Fruit fly (Drosophila melanogaster) whole organism, embryonic: ENCODE measurements around the gene Dpy-30L1.
A peak's percentile ranks its signal among the peaks of the same experiment; 100 is the strongest.

ENCODE experiments used
- Adf1 ChIP-seq: fragments of 200-800 bp; sonication (Bioruptor generic); IDR thresholded peaks from 2 replicates; pipeline ENCODE4 v1.3.6; 2022; ENCODE audit warnings: missing biosample characterization, missing genetic modification characterization
- Bdp1 ChIP-seq: fragments of 200-800 bp; sonication (Bioruptor generic); optimal IDR thresholded peaks from 3 replicates; lab custom pipeline; 2016; ENCODE audit warnings: missing biosample characterization, missing genetic modification characterization
- CG10565 ChIP-seq: fragments of 200-800 bp; sonication (Bioruptor generic); optimal IDR thresholded peaks from 3 replicates; lab custom pipeline; 2016; ENCODE audit warnings: missing biosample characterization, mild to moderate bottlenecking, missing genetic modification characterization
- CG11085 ChIP-seq: fragments of 200-800 bp; sonication (Bioruptor generic); IDR thresholded peaks from 2 replicates; pipeline ENCODE4 v1.3.6; 2022; ENCODE audit warnings: missing biosample characterization, missing genetic modification characterization
- CG12219 ChIP-seq: fragments of 200-800 bp; sonication (Bioruptor generic); optimal IDR thresholded peaks from 3 replicates; lab custom pipeline; 2018; ENCODE audit warnings: missing biosample characterization, mild to moderate bottlenecking, missing genetic modification characterization
- CG14014 ChIP-seq: fragments of 200-800 bp; sonication (Bioruptor generic); IDR thresholded peaks from 2 replicates; pipeline ENCODE4 v1.3.6; 2022; ENCODE audit warnings: missing biosample characterization, missing genetic modification characterization
- CG15011 ChIP-seq: fragments of 200-800 bp; sonication (Bioruptor generic); optimal IDR thresholded peaks from 3 replicates; lab custom pipeline; 2018; ENCODE audit warnings: missing biosample characterization, mild to moderate bottlenecking, missing genetic modification characterization
- CG1603 ChIP-seq: fragments of 200-800 bp; sonication (Bioruptor generic); optimal IDR thresholded peaks from 2 replicates; lab custom pipeline; 2019; ENCODE audit warnings: missing biosample characterization, mild to moderate bottlenecking, missing genetic modification characterization, moderate library complexity
- CG18262 ChIP-seq: fragments of 200-800 bp; optimal IDR thresholded peaks from 3 replicates; lab custom pipeline; 2019; ENCODE audit warnings: missing biosample characterization, mild to moderate bottlenecking, missing genetic modification characterization, moderate library complexity
- CG6272 ChIP-seq: fragments of 200-800 bp; sonication (Bioruptor generic); IDR thresholded peaks from 2 replicates; pipeline ENCODE4 v1.3.6; 2022; ENCODE audit warnings: missing biosample characterization, missing genetic modification characterization
- CG7556 ChIP-seq: fragments of 200-800 bp; sonication (Bioruptor generic); optimal IDR thresholded peaks from 2 replicates; lab custom pipeline; 2017; ENCODE audit warnings: missing biosample characterization, mild to moderate bottlenecking, missing genetic modification characterization
- CG9609 ChIP-seq: fragments of 200-800 bp; sonication (Bioruptor generic); optimal IDR thresholded peaks from 3 replicates; lab custom pipeline; 2016; ENCODE audit warnings: missing biosample characterization, missing genetic modification characterization
- CG9876 ChIP-seq: fragments of 200-800 bp; sonication (Bioruptor generic); optimal IDR thresholded peaks from 2 replicates; lab custom pipeline; 2016; ENCODE audit warnings: missing biosample characterization, missing genetic modification characterization
- CTCF ChIP-seq: fragments of 200-800 bp; sonication (Bioruptor generic); optimal IDR thresholded peaks from 2 replicates; lab custom pipeline; 2017; ENCODE audit warnings: missing biosample characterization, mild to moderate bottlenecking, missing genetic modification characterization, moderate library complexity
- D19A ChIP-seq: fragments of 200-800 bp; optimal IDR thresholded peaks from 3 replicates; lab custom pipeline; 2019; ENCODE audit warnings: missing biosample characterization, mild to moderate bottlenecking, missing genetic modification characterization, moderate library complexity
- Dek ChIP-seq: fragments of 200-800 bp; sonication (Bioruptor generic); optimal IDR thresholded peaks from 3 replicates; lab custom pipeline; 2019; ENCODE audit warnings: missing biosample characterization, mild to moderate bottlenecking, missing genetic modification characterization, moderate library complexity
- Dip2 ChIP-seq: fragments of 200-800 bp; sonication (Bioruptor generic); IDR thresholded peaks from 2 replicates; pipeline ENCODE4 v1.3.6; 2022; ENCODE audit warnings: missing biosample characterization, missing genetic modification characterization
- Dll ChIP-seq: fragments of 200-800 bp; sonication (Bioruptor generic); IDR thresholded peaks from 4 replicates; pipeline ENCODE4 v1.3.6; 2022; ENCODE audit warnings: missing biosample characterization, missing genetic modification characterization; ENCODE audit not compliant: partially characterized antibody
- Drgx ChIP-seq: fragments of 200-800 bp; sonication (Bioruptor generic); IDR thresholded peaks from 2 replicates; pipeline ENCODE4 v1.3.6; 2022; ENCODE audit warnings: missing biosample characterization, missing genetic modification characterization
- Ets97D ChIP-seq: fragments of 200-800 bp; sonication (Bioruptor generic); optimal IDR thresholded peaks from 3 replicates; lab custom pipeline; 2016; ENCODE audit warnings: missing biosample characterization, missing genetic modification characterization
- Gsc ChIP-seq: fragments of 200-800 bp; sonication (Bioruptor generic); IDR thresholded peaks from 2 replicates; pipeline ENCODE4 v1.3.6; 2022; ENCODE audit warnings: missing biosample characterization, missing genetic modification characterization
- H15 ChIP-seq: fragments of 200-800 bp; sonication (Bioruptor generic); IDR thresholded peaks from 3 replicates; pipeline ENCODE4 v1.3.6; 2022; ENCODE audit warnings: missing biosample characterization, missing genetic modification characterization
- Jarid2 ChIP-seq: fragments of 200-800 bp; sonication (Bioruptor generic); optimal IDR thresholded peaks from 3 replicates; lab custom pipeline; 2017; ENCODE audit warnings: mild to moderate bottlenecking, missing biosample characterization, missing genetic modification reagents, missing genetic modification characterization
- NC2β ChIP-seq: fragments of 200-800 bp; sonication (Bioruptor generic); optimal IDR thresholded peaks from 2 replicates; lab custom pipeline; 2016; ENCODE audit warnings: missing biosample characterization, missing genetic modification characterization
- Rx ChIP-seq: fragments of 200-800 bp; sonication (Bioruptor generic); IDR thresholded peaks from 2 replicates; pipeline ENCODE4 v1.3.6; 2022; ENCODE audit warnings: missing biosample characterization, missing genetic modification characterization
- Side ChIP-seq: fragments of 200-800 bp; sonication (Bioruptor generic); optimal IDR thresholded peaks from 2 replicates; lab custom pipeline; 2016; ENCODE audit warnings: missing biosample characterization, missing genetic modification characterization
- Sin3A ChIP-seq: fragments of >200 bp; optimal IDR thresholded peaks from 2 replicates; lab custom pipeline; 2018
- Stat92E ChIP-seq, 3 experiments: fragments of >200 bp in 2 of 3; fragments of 200-800 bp in 1 of 3; sonication (Bioruptor generic) in 1 of 3; optimal IDR thresholded peaks; 2 replicates each; lab custom pipeline; 2017 to 2019; ENCODE audit warnings: missing biosample characterization in 3 of 3, missing genetic modification characterization in 3 of 3, mild to moderate bottlenecking in 1 of 3, moderate library complexity in 1 of 3
- ato ChIP-seq: fragments of 200-800 bp; sonication (Bioruptor generic); IDR thresholded peaks from 2 replicates; pipeline ENCODE4 v1.3.6; 2022; ENCODE audit warnings: missing biosample characterization, missing genetic modification characterization; ENCODE audit not compliant: partially characterized antibody
- br ChIP-seq: fragments of >200 bp; optimal IDR thresholded peaks from 2 replicates; lab custom pipeline; 2017
- btn ChIP-seq: fragments of 200-800 bp; sonication (Bioruptor generic); optimal IDR thresholded peaks from 2 replicates; lab custom pipeline; 2016; ENCODE audit warnings: missing biosample characterization, missing genetic modification characterization
- cas ChIP-seq: fragments of 200-800 bp; sonication (Bioruptor generic); IDR thresholded peaks from 2 replicates; pipeline ENCODE4 v1.3.6; 2022; ENCODE audit warnings: missing biosample characterization, missing genetic modification characterization
- caup ChIP-seq: fragments of 200-800 bp; sonication (Bioruptor generic); optimal IDR thresholded peaks from 3 replicates; lab custom pipeline; 2017; ENCODE audit warnings: missing biosample characterization, mild to moderate bottlenecking, missing genetic modification characterization, moderate library complexity; ENCODE audit not compliant: severe bottlenecking
- cg ChIP-seq: fragments of 200-800 bp; sonication (Bioruptor generic); optimal IDR thresholded peaks from 3 replicates; lab custom pipeline; 2019; ENCODE audit warnings: missing biosample characterization, mild to moderate bottlenecking, missing genetic modification characterization, moderate library complexity
- crol ChIP-seq: fragments of 200-800 bp; sonication (Bioruptor generic); IDR thresholded peaks from 2 replicates; pipeline ENCODE4 v1.3.6; 2022; ENCODE audit warnings: missing biosample characterization, missing genetic modification characterization
- fd102C ChIP-seq: fragments of 200-800 bp; sonication (Bioruptor generic); optimal IDR thresholded peaks from 2 replicates; lab custom pipeline; 2018; ENCODE audit warnings: missing biosample characterization, mild to moderate bottlenecking, missing genetic modification characterization, moderate library complexity
- fd96Cb ChIP-seq: fragments of 200-800 bp; sonication (Bioruptor generic); optimal IDR thresholded peaks from 2 replicates; lab custom pipeline; 2018; ENCODE audit warnings: missing biosample characterization, mild to moderate bottlenecking, missing genetic modification characterization, moderate library complexity
- hkb ChIP-seq, 2 experiments: fragments of 200-800 bp in 1 of 2; fragments of >200 bp in 1 of 2; sonication (Bioruptor generic) in 1 of 2; IDR thresholded peaks in 1 of 2; optimal IDR thresholded peaks in 1 of 2; 2 replicates each; pipeline versions ENCODE4 v1.3.6 to Lab custom; 2017 to 2022; ENCODE audit warnings: missing biosample characterization in 1 of 2, missing genetic modification characterization in 1 of 2
- kah ChIP-seq: fragments of 200-800 bp; sonication (Bioruptor generic); optimal IDR thresholded peaks from 2 replicates; lab custom pipeline; 2018; ENCODE audit warnings: missing biosample characterization, mild to moderate bottlenecking, missing genetic modification characterization
- kay ChIP-seq: fragments of 200-800 bp; sonication (Bioruptor generic); optimal IDR thresholded peaks from 2 replicates; lab custom pipeline; 2016; ENCODE audit warnings: missing biosample characterization, missing genetic modification characterization
- ken ChIP-seq: fragments of 200-800 bp; sonication (Bioruptor generic); IDR thresholded peaks from 3 replicates; pipeline ENCODE4 v1.3.6; 2022; ENCODE audit warnings: missing biosample characterization, missing genetic modification characterization
- klu ChIP-seq: fragments of 200-800 bp; sonication (Bioruptor generic); IDR thresholded peaks from 2 replicates; pipeline ENCODE4 v1.3.6; 2022; ENCODE audit warnings: missing biosample characterization, missing genetic modification characterization
- lov ChIP-seq, 2 experiments: fragments of 200-800 bp in 1 of 2; fragments of >200 bp in 1 of 2; sonication (Bioruptor generic) in 1 of 2; IDR thresholded peaks in 1 of 2; optimal IDR thresholded peaks in 1 of 2; 2 replicates in 1 of 2; 3 replicates in 1 of 2; pipeline versions ENCODE4 v1.3.6 to Lab custom; 2017 to 2022; ENCODE audit warnings: missing biosample characterization in 1 of 2, missing genetic modification characterization in 1 of 2
- maf-S ChIP-seq: fragments of 200-800 bp; sonication (Bioruptor generic); optimal IDR thresholded peaks from 2 replicates; lab custom pipeline; 2016; ENCODE audit warnings: missing biosample characterization, missing genetic modification characterization
- nmo ChIP-seq: fragments of 200-800 bp; sonication (Bioruptor generic); optimal IDR thresholded peaks from 2 replicates; lab custom pipeline; 2018; ENCODE audit warnings: missing biosample characterization, mild to moderate bottlenecking, missing genetic modification characterization, moderate library complexity
- otp ChIP-seq: fragments of 200-800 bp; sonication (Bioruptor generic); IDR thresholded peaks from 3 replicates; pipeline ENCODE4, ENCODE4 v1.3.6; 2022; ENCODE audit warnings: missing biosample characterization, missing genetic modification characterization
- psq ChIP-seq: fragments of 200-800 bp; sonication (Bioruptor generic); optimal IDR thresholded peaks from 2 replicates; lab custom pipeline; 2017; ENCODE audit warnings: missing biosample characterization, missing genetic modification characterization
- run ChIP-seq: fragments of 200-800 bp; sonication (Bioruptor generic); optimal IDR thresholded peaks from 3 replicates; lab custom pipeline; 2018; ENCODE audit warnings: missing biosample characterization, mild to moderate bottlenecking, missing genetic modification characterization
- sc ChIP-seq, 3 experiments: fragments of >200 bp in 2 of 3; fragments of 200-800 bp in 1 of 3; sonication (Bioruptor generic) in 1 of 3; optimal IDR thresholded peaks; 2 replicates in 2 of 3; 3 replicates in 1 of 3; lab custom pipeline; 2017; ENCODE audit warnings: mild to moderate bottlenecking in 1 of 3, missing biosample characterization in 1 of 3, missing genetic modification characterization in 1 of 3, missing genetic modification reagents in 1 of 3
- tio ChIP-seq: fragments of 200-800 bp; sonication (Bioruptor generic); optimal IDR thresholded peaks from 2 replicates; lab custom pipeline; 2017; ENCODE audit warnings: missing biosample characterization, missing genetic modification characterization, inconsistent platforms

Dpy-30L1 gene

dm6 chr2L:10703281-10703680 lies 29.2 kb upstream of the Dpy-30L1 start, which contains the start of gene CG6415 (continued):
- TF ChIP-seq Rx (GFP tag; lab: Robert Waterston, UW) (peak; percentile 47; the same call in 1 of the 2 replicates), maf-S (GFP tag; lab: Kevin White, UChicago) (peak; percentile 51), CG15011 (peak; percentile 46), fd96Cb (tag; lab: Kevin White, UChicago) (peak; percentile 75), cg (GFP tag; lab: Kevin White, UChicago) (no peak), Dip2 (GFP tag; lab: Robert Waterston, UW) (no peak), run (tag; lab: Kevin White, UChicago) (no peak), CG7556 (GFP tag; lab: Kevin White, UChicago) (peak; percentile 70), Bdp1 (GFP tag; lab: Kevin White, UChicago) (peak; percentile 25), NC2β (GFP tag; lab: Kevin White, UChicago) (peak; percentile 48), nmo (peak; percentile 81), cas (GFP tag; lab: Robert Waterston, UW) (0 out of 2 replicates have a peak, but pooled peaks have one; percentile 19), ato (GFP tag; lab: Robert Waterston, UW) (no peak), Jarid2 (peak; percentile 23), tio (peak; percentile 36), btn (peak; percentile 30), psq (GFP tag; lab: Kevin White, UChicago) (no peak), CG6272 (peak; percentile 63), Dek (peak; percentile 58), Stat92E (GFP tag; optimal IDR thresholded peaks at IDR 0.05; lab: Kevin White, UChicago) (no peak), fd102C (GFP tag; lab: Kevin White, UChicago) (no peak), kay (peak; percentile 11), CG11085 (peak; percentile 72), Gsc (0 out of 2 replicates have a peak, but pooled peaks have one; percentile 39), CG14014 (GFP tag; lab: Robert Waterston, UW) (peak; percentile 80), H15 (peak; percentile 72; the same call in 2 of the 3 replicates), Drgx (peak; percentile 68), CG10565 (no peak), CG9876 (peak; percentile 57), klu (no peak; the same call in 1 of the 2 replicates), caup (GFP tag; lab: Kevin White, UChicago) (peak; percentile 57), CG1603 (tag; lab: Kevin White, UChicago) (peak; percentile 84), ken (GFP tag; lab: Robert Waterston, UW) (peak; percentile 68), CTCF (no peak), Ets97D (GFP tag; lab: Kevin White, UChicago) (peak; percentile 30), hkb (optimal IDR thresholded peaks at IDR 0.05; lab: Kevin White, UChicago) (no peak), hkb (GFP tag; IDR thresholded peaks at IDR 0.05; lab: Robert Waterston, UW) (peak; percentile 65), Side (peak; percentile 44), CG18262 (tag; lab: Kevin White, UChicago) (peak; percentile 81), Adf1 (GFP tag; lab: Robert Waterston, UW) (no peak), Dll (GFP tag; lab: Robert Waterston, UW) (no peak), kah (peak; percentile 21), CG12219 (GFP tag; lab: Kevin White, UChicago) (peak; percentile 64), CG9609 (GFP tag; lab: Kevin White, UChicago) (peak; percentile 66), crol (GFP tag; lab: Robert Waterston, UW) (0 out of 2 replicates have a peak, but pooled peaks have one; percentile 21), Sin3A (lab: Kevin White, UChicago) (no peak), D19A (no peak), lov (optimal IDR thresholded peaks at IDR 0.05; lab: Kevin White, UChicago) (no peak), lov (GFP tag; IDR thresholded peaks at IDR 0.05; lab: Robert Waterston, UW) (no peak), sc (optimal IDR thresholded peaks at IDR 0.05; lab: Kevin White, UChicago) (no peak), sc (GFP tag; optimal IDR thresholded peaks at IDR 0.05; lab: Kevin White, UChicago) (peak; percentile 47), otp (peak; percentile 76; the same call in 2 of the 3 replicates), br (lab: Kevin White, UChicago) (no peak)
